Worm (Caenorhabditis elegans) whole organism, young adult: ENCODE measurements around the gene pah-1.
A peak's percentile ranks its signal among the peaks of the same experiment; 100 is the strongest.

Experiments used
- B0019.2 ChIP-seq: fragments of 200-800 bp; sonication (Bioruptor generic); conservative IDR thresholded peaks from 2 replicates; pipeline ENCODE4 v1.3.6; 2022; ENCODE audit warnings: missing genetic modification reagents, missing genetic modification characterization, missing compliant biosample characterization
- C06A6.2 ChIP-seq: fragments of 200-800 bp; sonication (Bioruptor generic); conservative IDR thresholded peaks from 2 replicates; pipeline ENCODE4 v1.3.6; 2022; ENCODE audit warnings: missing genetic modification characterization, missing compliant biosample characterization
- F23B12.7 ChIP-seq: sonication (generic microtip); optimal IDR thresholded peaks from 2 replicates; lab custom pipeline; 2017; ENCODE audit warnings: missing genetic modification characterization, mild to moderate bottlenecking, missing compliant biosample characterization, antibody characterized with exemption, moderate library complexity; ENCODE audit not compliant: insufficient read depth
- F33H1.4 ChIP-seq: fragments of 200-800 bp; sonication (Bioruptor generic); IDR thresholded peaks from 2 replicates; pipeline ENCODE4 v1.3.6; 2022; ENCODE audit warnings: missing genetic modification reagents, missing genetic modification characterization, missing compliant biosample characterization
- F37B4.10 ChIP-seq: fragments of 200-800 bp; sonication (Bioruptor generic); IDR thresholded peaks from 2 replicates; pipeline ENCODE4 v1.3.6; 2022; ENCODE audit warnings: missing genetic modification characterization, missing compliant biosample characterization
- F52B5.7 ChIP-seq: sonication (generic microtip); optimal IDR thresholded peaks from 2 replicates; lab custom pipeline; 2016; ENCODE audit warnings: mild to moderate bottlenecking, missing genetic modification characterization, missing compliant biosample characterization
- F57C9.4 ChIP-seq: sonication (generic microtip); optimal IDR thresholded peaks from 2 replicates; lab custom pipeline; 2017; ENCODE audit warnings: mild to moderate bottlenecking, missing genetic modification characterization, missing compliant biosample characterization
- K11D2.4 ChIP-seq: fragments of 200-800 bp; sonication (Bioruptor generic); IDR thresholded peaks from 2 replicates; pipeline ENCODE4 v1.3.6; 2022; ENCODE audit warnings: missing genetic modification reagents, missing genetic modification characterization, missing compliant biosample characterization
- K12H6.12 ChIP-seq: fragments of 200-800 bp; sonication (Bioruptor generic); optimal IDR thresholded peaks from 2 replicates; lab custom pipeline; 2018; ENCODE audit warnings: mild to moderate bottlenecking, missing genetic modification characterization, missing compliant biosample characterization
- Y53F4B.3 ChIP-seq: fragments of 200-800 bp; sonication (Bioruptor generic); IDR thresholded peaks from 2 replicates; pipeline ENCODE4 v1.3.6; 2022; ENCODE audit warnings: missing genetic modification reagents, missing genetic modification characterization, missing compliant biosample characterization
- Y53G8AR.9 ChIP-seq: fragments of 200-800 bp; sonication (Bioruptor generic); conservative IDR thresholded peaks from 2 replicates; pipeline ENCODE4 v1.3.6; 2022; ENCODE audit warnings: missing genetic modification reagents, missing genetic modification characterization, missing compliant biosample characterization
- Y56A3A.18 ChIP-seq: fragments of 200-800 bp; sonication (Bioruptor generic); IDR thresholded peaks from 2 replicates; pipeline ENCODE4 v1.3.6; 2022; ENCODE audit warnings: missing genetic modification reagents, missing genetic modification characterization, missing compliant biosample characterization
- Y67H2A.10 ChIP-seq: fragments of 200-800 bp; sonication (Bioruptor generic); conservative IDR thresholded peaks from 2 replicates; pipeline ENCODE4 v1.3.6; 2022; ENCODE audit warnings: missing genetic modification reagents, missing genetic modification characterization, missing compliant biosample characterization
- ZK185.1 ChIP-seq: sonication (generic microtip); optimal IDR thresholded peaks from 2 replicates; lab custom pipeline; 2016; ENCODE audit warnings: mild to moderate bottlenecking, missing genetic modification characterization, missing compliant biosample characterization; ENCODE audit not compliant: poor library complexity, severe bottlenecking
- aptf-3 ChIP-seq: fragments of 200-800 bp; sonication (Bioruptor generic); IDR thresholded peaks from 2 replicates; pipeline ENCODE4 v1.3.6; 2022; ENCODE audit warnings: missing genetic modification characterization, missing compliant biosample characterization
- attf-5 ChIP-seq: fragments of 200-800 bp; sonication (Bioruptor generic); optimal IDR thresholded peaks from 2 replicates; lab custom pipeline; 2018; ENCODE audit warnings: mild to moderate bottlenecking, missing genetic modification characterization, missing compliant biosample characterization
- attf-6 ChIP-seq: fragments of 200-800 bp; sonication (Bioruptor generic); IDR thresholded peaks from 2 replicates; pipeline ENCODE4 v1.3.6; 2022; ENCODE audit warnings: missing genetic modification reagents, missing genetic modification characterization, missing compliant biosample characterization
- ccch-3 ChIP-seq: fragments of 200-800 bp; sonication (Bioruptor generic); optimal IDR thresholded peaks from 2 replicates; lab custom pipeline; 2018; ENCODE audit warnings: mild to moderate bottlenecking, missing genetic modification characterization, missing compliant biosample characterization
- cebp-1 ChIP-seq, 2 experiments: fragments of 200-800 bp in 1 of 2; sonication (Bioruptor generic) in 1 of 2; sonication (generic microtip) in 1 of 2; IDR thresholded peaks in 1 of 2; optimal IDR thresholded peaks in 1 of 2; 2 replicates each; pipeline versions ENCODE4 v1.3.6 to Lab custom; 2017 to 2022; ENCODE audit warnings: missing compliant biosample characterization in 2 of 2, missing genetic modification characterization in 2 of 2, mild to moderate bottlenecking in 1 of 2, missing genetic modification reagents in 1 of 2, moderate library complexity in 1 of 2
- ceh-40 ChIP-seq: fragments of 200-800 bp; sonication (Bioruptor generic); IDR thresholded peaks from 2 replicates; pipeline ENCODE4 v1.3.6; 2022; ENCODE audit warnings: missing genetic modification characterization, missing compliant biosample characterization
- ceh-58 ChIP-seq: fragments of 200-800 bp; sonication (Bioruptor generic); IDR thresholded peaks from 2 replicates; pipeline ENCODE4 v1.3.6; 2022; ENCODE audit warnings: missing genetic modification characterization, missing compliant biosample characterization
- ceh-79 ChIP-seq: sonication (generic microtip); optimal IDR thresholded peaks from 2 replicates; lab custom pipeline; 2017; ENCODE audit warnings: mild to moderate bottlenecking, missing genetic modification characterization, missing compliant biosample characterization
- dox-1 ChIP-seq: fragments of 200-800 bp; sonication (Bioruptor generic); IDR thresholded peaks from 2 replicates; pipeline ENCODE4 v1.3.6; 2022; ENCODE audit warnings: missing genetic modification reagents, missing genetic modification characterization, missing compliant biosample characterization
- dpl-1 ChIP-seq: fragments of 150-350 bp; optimal IDR thresholded peaks from 2 replicates; lab custom pipeline; 2014; ENCODE audit warnings: missing biosample characterization, missing genetic modification reagents, missing genetic modification characterization
- hlh-12 ChIP-seq: sonication (generic microtip); optimal IDR thresholded peaks from 2 replicates; lab custom pipeline; 2016; ENCODE audit warnings: missing genetic modification characterization, missing compliant biosample characterization
- hmg-1.2 ChIP-seq: fragments of 200-800 bp; sonication (Bioruptor generic); IDR thresholded peaks from 2 replicates; pipeline ENCODE4 v1.3.6; 2022; ENCODE audit warnings: missing genetic modification reagents, missing genetic modification characterization, missing compliant biosample characterization
- hmg-20 ChIP-seq: fragments of 200-800 bp; sonication (Bioruptor generic); IDR thresholded peaks from 2 replicates; pipeline ENCODE4 v1.3.6; 2022; ENCODE audit warnings: missing genetic modification reagents, missing genetic modification characterization, missing compliant biosample characterization
- let-526 ChIP-seq: fragments of 200-800 bp; sonication (Bioruptor generic); IDR thresholded peaks from 2 replicates; pipeline ENCODE4 v1.3.6; 2022; ENCODE audit warnings: missing genetic modification reagents, missing genetic modification characterization, missing compliant biosample characterization
- let-607 ChIP-seq, 2 experiments: fragments of 200-800 bp in 1 of 2; sonication (Bioruptor generic) in 1 of 2; sonication (generic microtip) in 1 of 2; optimal IDR thresholded peaks; 2 replicates each; lab custom pipeline; 2016 to 2018; ENCODE audit warnings: mild to moderate bottlenecking in 2 of 2, missing compliant biosample characterization in 2 of 2, missing genetic modification characterization in 2 of 2, moderate library complexity in 2 of 2, missing genotype in 1 of 2
- lin-35 ChIP-seq, 3 experiments: fragments of 150-350 bp in 2 of 3; sonication (generic microtip) in 1 of 3; optimal IDR thresholded peaks; 2 replicates each; lab custom pipeline; 2014 to 2018; ENCODE audit warnings: missing biosample characterization in 3 of 3, missing genetic modification characterization in 3 of 3, missing genetic modification reagents in 3 of 3
- lir-1 ChIP-seq: fragments of 200-800 bp; sonication (Bioruptor generic); conservative IDR thresholded peaks from 2 replicates; pipeline ENCODE4 v1.3.6; 2022; ENCODE audit warnings: missing genetic modification reagents, missing genetic modification characterization, missing compliant biosample characterization
- lsl-1 ChIP-seq: fragments of 200-800 bp; sonication (Bioruptor generic); optimal IDR thresholded peaks from 2 replicates; lab custom pipeline; 2018; ENCODE audit warnings: mild to moderate bottlenecking, missing genetic modification characterization, moderate library complexity, missing compliant biosample characterization
- madf-10 ChIP-seq: sonication (generic microtip); optimal IDR thresholded peaks from 2 replicates; lab custom pipeline; 2016; ENCODE audit warnings: mild to moderate bottlenecking, missing genetic modification characterization, missing compliant biosample characterization
- mxl-1 ChIP-seq: sonication (generic microtip); optimal IDR thresholded peaks from 2 replicates; lab custom pipeline; 2016; ENCODE audit warnings: missing genetic modification characterization, missing compliant biosample characterization
- nfya-1 ChIP-seq: sonication (generic microtip); optimal IDR thresholded peaks from 2 replicates; lab custom pipeline; 2017; ENCODE audit warnings: antibody characterized with exemption, missing compliant biosample characterization, missing genetic modification characterization, borderline replicate concordance; ENCODE audit not compliant: insufficient read depth
- nhr-120 ChIP-seq: fragments of 200-800 bp; sonication (Bioruptor generic); IDR thresholded peaks from 2 replicates; pipeline ENCODE4 v1.3.6; 2022; ENCODE audit warnings: missing genetic modification characterization, missing compliant biosample characterization
- nhr-27 ChIP-seq: fragments of 200-800 bp; sonication (Bioruptor generic); optimal IDR thresholded peaks from 2 replicates; lab custom pipeline; 2018; ENCODE audit warnings: mild to moderate bottlenecking, missing genetic modification characterization, moderate library complexity, missing compliant biosample characterization
- rec-8 ChIP-seq, 2 experiments: sonication (generic microtip); optimal IDR thresholded peaks; 2 replicates each; lab custom pipeline; 2016; ENCODE audit warnings: mild to moderate bottlenecking in 2 of 2, missing genetic modification characterization in 2 of 2, missing genetic modification reagents in 2 of 2, missing genotype in 2 of 2, missing biosample characterization in 1 of 2, missing compliant biosample characterization in 1 of 2, moderate library complexity in 1 of 2
- sdz-38 ChIP-seq: sonication (generic microtip); optimal IDR thresholded peaks from 2 replicates; lab custom pipeline; 2016; ENCODE audit warnings: missing genotype, missing genetic modification characterization, missing compliant biosample characterization
- snpc-4 ChIP-seq, 5 experiments: fragments of 150-350 bp in 1 of 5; sonication (generic microtip) in 4 of 5; optimal IDR thresholded peaks; 2 replicates each; lab custom pipeline; 2014 to 2018; ENCODE audit warnings: missing genetic modification characterization in 5 of 5, missing biosample characterization in 3 of 5, antibody characterized with exemption in 2 of 5, mild to moderate bottlenecking in 2 of 5, missing compliant biosample characterization in 2 of 5, missing genotype in 2 of 5, moderate library complexity in 2 of 5, missing genetic modification reagents in 1 of 5
- somi-1 ChIP-seq: fragments of 200-800 bp; sonication (Bioruptor generic); optimal IDR thresholded peaks from 2 replicates; lab custom pipeline; 2018; ENCODE audit warnings: mild to moderate bottlenecking, missing genetic modification characterization, missing compliant biosample characterization
- zfh-2 ChIP-seq: fragments of 200-800 bp; sonication (Bioruptor generic); conservative IDR thresholded peaks from 2 replicates; pipeline ENCODE4 v1.3.6; 2022; ENCODE audit warnings: missing genetic modification reagents, missing genetic modification characterization, missing compliant biosample characterization

Gene pah-1

ce11 chrII:8776504-8776903 lies 9.7 kb upstream of the pah-1 start:
- TF ChIP-seq K12H6.12 (tag; lab: Kevin White, UChicago) (no peak), snpc-4 (GFP tag; optimal IDR thresholded peaks at IDR 0.05; lab: Kevin White, UChicago) (no peak), snpc-4 (tag; optimal IDR thresholded peaks at IDR 0.05; lab: Kevin White, UChicago) (no peak), F33H1.4 (GFP tag; lab: Robert Waterston, UW) (no peak), zfh-2 (GFP tag; lab: Robert Waterston, UW) (no peak)
- TF ChIP-seq, all 124 proteins: peak for 0

- TF ChIP-seq somi-1 (GFP tag; lab: Kevin White, UChicago), result no peak
- TF ChIP-seq attf-5 (GFP tag; lab: Kevin White, UChicago), result no peak
- no peak for TF ChIP-seq ceh-58
- no peak for TF ChIP-seq F37B4.10
- TF ChIP-seq F52B5.7, result no peak
- no peak for TF ChIP-seq ceh-79 (tag; lab: Kevin White, UChicago)
- TF ChIP-seq F57C9.4 (tag; lab: Kevin White, UChicago), result no peak
- TF ChIP-seq Y56A3A.18 (GFP tag; lab: Robert Waterston, UW), result no peak
- no peak for TF ChIP-seq lsl-1 (GFP tag; lab: Kevin White, UChicago)
- no peak for TF ChIP-seq hlh-12 (tag; lab: Kevin White, UChicago)
- no peak for TF ChIP-seq let-607 (tag; optimal IDR thresholded peaks at IDR 0.05; lab: Kevin White, UChicago)
- TF ChIP-seq lir-1 (GFP tag; lab: Robert Waterston, UW), result no peak
- TF ChIP-seq ccch-3 (GFP tag; lab: Kevin White, UChicago), result no peak
- no peak for TF ChIP-seq hmg-20 (GFP tag; lab: Robert Waterston, UW)
- no peak for TF ChIP-seq mxl-1 (tag; lab: Kevin White, UChicago)
- no peak for TF ChIP-seq Y53G8AR.9 (GFP tag; lab: Robert Waterston, UW)
- TF ChIP-seq nhr-120 (GFP tag; lab: Robert Waterston, UW), result no peak
These were observed 3.9 kb upstream of the pah-1 start, which contains the start of gene let-19 for ce11 chrII:8770675-8771074. TSS of gene let-19 (plus strand) at chrII:8770975.

ce11 chrII:8769375-8769774 lies 2.6 kb upstream of the pah-1 start:
- no peak for TF ChIP-seq C06A6.2 (GFP tag; lab: Robert Waterston, UW)
- no peak for TF ChIP-seq K12H6.12 (tag; lab: Kevin White, UChicago)
- TF ChIP-seq dox-1 (GFP tag; lab: Robert Waterston, UW), result 0 out of 2 replicates have a peak, but pooled peaks have one; percentile 29
- no peak for TF ChIP-seq B0019.2 (GFP tag; lab: Robert Waterston, UW)
- no peak for TF ChIP-seq cebp-1 (GFP tag; IDR thresholded peaks at IDR 0.05; lab: Robert Waterston, UW)
- no peak for TF ChIP-seq cebp-1 (tag; optimal IDR thresholded peaks at IDR 0.05; lab: Kevin White, UChicago)
- TF ChIP-seq F23B12.7 (tag; lab: Kevin White, UChicago), result peak; percentile 32
- TF ChIP-seq madf-10 (tag; lab: Kevin White, UChicago), result peak; percentile 8
- no peak for TF ChIP-seq ceh-40 (GFP tag; lab: Robert Waterston, UW)
- no peak for TF ChIP-seq let-526 (GFP tag; lab: Robert Waterston, UW)
- peak; percentile 41; the same call in 1 of the 2 replicates for TF ChIP-seq hmg-1.2 (GFP tag; lab: Robert Waterston, UW)

- TF ChIP-seq Y67H2A.10 (no peak), lir-1 (GFP tag; lab: Robert Waterston, UW) (no peak), rec-8 (tag; optimal IDR thresholded peaks at IDR 0.05; lab: Kevin White, UChicago) (no peak), attf-6 (no peak), aptf-3 (GFP tag; lab: Robert Waterston, UW) (no peak), nfya-1 (tag; lab: Kevin White, UChicago) (no peak), K11D2.4 (no peak), Y53F4B.3 (no peak), hlh-12 (tag; lab: Kevin White, UChicago) (no peak), lsl-1 (GFP tag; lab: Kevin White, UChicago) (no peak), dpl-1 (no peak), sdz-38 (tag; lab: Kevin White, UChicago) (no peak), ZK185.1 (tag; lab: Kevin White, UChicago) (no peak), lin-35 (GFP tag; optimal IDR thresholded peaks at IDR 0.05; lab: Kevin White, UChicago) (no peak), nhr-27 (tag; lab: Kevin White, UChicago) (no peak), K12H6.12 (tag; lab: Kevin White, UChicago) (no peak)
These were observed 322 bp downstream of the pah-1 start, which contains the start of the genes nsph-1.1 and K08F8.15 for ce11 chrII:8766475-8766874. TSS of gene nsph-1.1 (plus strand) at chrII:8766775. TSS of gene K08F8.15 (plus strand) at chrII:8766809.
